Fruit fly (Drosophila melanogaster) whole organism, embryonic: ENCODE measurements around the gene L2HGDH.

Source experiments
- Bdp1 ChIP-seq: fragments of 200-800 bp; sonication (Bioruptor generic); optimal IDR thresholded peaks from 3 replicates; lab custom pipeline; 2016; ENCODE audit warnings: missing biosample characterization, missing genetic modification characterization
- CG10209 ChIP-seq: fragments of 200-800 bp; sonication (Bioruptor generic); optimal IDR thresholded peaks from 3 replicates; lab custom pipeline; 2017; ENCODE audit warnings: missing biosample characterization, mild to moderate bottlenecking, missing genetic modification characterization, missing genetic modification reagents
- CG10462 ChIP-seq: fragments of 200-800 bp; sonication (Bioruptor generic); optimal IDR thresholded peaks from 2 replicates; lab custom pipeline; 2016; ENCODE audit warnings: missing biosample characterization, missing genetic modification characterization
- CG12104 ChIP-seq: fragments of 200-800 bp; sonication (Bioruptor generic); optimal IDR thresholded peaks from 3 replicates; lab custom pipeline; 2016; ENCODE audit warnings: missing biosample characterization, missing genetic modification characterization
- CG14441 ChIP-seq: fragments of 200-800 bp; sonication (Bioruptor generic); IDR thresholded peaks from 2 replicates; pipeline ENCODE4 v1.3.6; 2022; ENCODE audit warnings: missing biosample characterization, missing genetic modification characterization
- CG17361 ChIP-seq: fragments of 200-800 bp; sonication (Bioruptor generic); IDR thresholded peaks from 3 replicates; pipeline ENCODE4 v1.3.6; 2022; ENCODE audit warnings: missing biosample characterization, missing genetic modification characterization
- CG18619 ChIP-seq: fragments of 200-800 bp; sonication (Bioruptor generic); optimal IDR thresholded peaks from 3 replicates; lab custom pipeline; 2017; ENCODE audit warnings: missing biosample characterization, mild to moderate bottlenecking, missing genetic modification characterization
- CG18764 ChIP-seq: fragments of 200-800 bp; sonication (Bioruptor generic); optimal IDR thresholded peaks from 3 replicates; lab custom pipeline; 2016; ENCODE audit warnings: missing biosample characterization, missing genetic modification characterization
- CG30403 ChIP-seq: fragments of 200-800 bp; sonication (Bioruptor generic); optimal IDR thresholded peaks from 3 replicates; lab custom pipeline; 2016; ENCODE audit warnings: missing biosample characterization, missing genetic modification characterization
- CG4328 ChIP-seq: fragments of 200-800 bp; sonication (Bioruptor generic); optimal IDR thresholded peaks from 3 replicates; lab custom pipeline; 2017; ENCODE audit warnings: missing biosample characterization, missing genetic modification reagents, missing genetic modification characterization
- CG4404 ChIP-seq: fragments of 200-800 bp; sonication (Bioruptor generic); IDR thresholded peaks from 2 replicates; pipeline ENCODE4 v1.3.6; 2022; ENCODE audit warnings: missing biosample characterization, missing genetic modification characterization
- CG4730 ChIP-seq: fragments of 200-800 bp; sonication (Bioruptor generic); IDR thresholded peaks from 2 replicates; pipeline ENCODE4 v1.3.6; 2022; ENCODE audit warnings: missing biosample characterization, missing genetic modification characterization
- CG6254 ChIP-seq: fragments of 200-800 bp; sonication (Bioruptor generic); optimal IDR thresholded peaks from 3 replicates; lab custom pipeline; 2017; ENCODE audit warnings: mild to moderate bottlenecking, missing biosample characterization, missing genetic modification reagents, missing genetic modification characterization
- CG6854 ChIP-seq: fragments of 200-800 bp; sonication (Bioruptor generic); optimal IDR thresholded peaks from 3 replicates; lab custom pipeline; 2017; ENCODE audit warnings: missing biosample characterization, mild to moderate bottlenecking, missing genetic modification characterization
- CG7786 ChIP-seq: fragments of 200-800 bp; sonication (Bioruptor generic); optimal IDR thresholded peaks from 2 replicates; lab custom pipeline; 2016; ENCODE audit warnings: missing biosample characterization, missing genetic modification characterization
- CG8924 ChIP-seq: fragments of 200-800 bp; optimal IDR thresholded peaks from 3 replicates; lab custom pipeline; 2019; ENCODE audit warnings: missing biosample characterization, mild to moderate bottlenecking, missing genetic modification characterization, moderate library complexity
- Chrac-16 ChIP-seq: fragments of 200-800 bp; sonication (Bioruptor generic); optimal IDR thresholded peaks from 3 replicates; lab custom pipeline; 2016; ENCODE audit warnings: missing biosample characterization, missing genetic modification characterization
- Dek ChIP-seq: fragments of 200-800 bp; sonication (Bioruptor generic); optimal IDR thresholded peaks from 3 replicates; lab custom pipeline; 2019; ENCODE audit warnings: missing biosample characterization, mild to moderate bottlenecking, missing genetic modification characterization, moderate library complexity
- Dll ChIP-seq: fragments of 200-800 bp; sonication (Bioruptor generic); IDR thresholded peaks from 4 replicates; pipeline ENCODE4 v1.3.6; 2022; ENCODE audit warnings: missing biosample characterization, missing genetic modification characterization; ENCODE audit not compliant: partially characterized antibody
- E2f1 ChIP-seq: fragments of 200-800 bp; sonication (Bioruptor generic); IDR thresholded peaks from 2 replicates; pipeline ENCODE4 v1.3.6; 2022; ENCODE audit warnings: missing biosample characterization, missing genetic modification characterization
- Eip74EF ChIP-seq, 2 experiments: fragments of 200-800 bp in 1 of 2; fragments of >200 bp in 1 of 2; sonication (Bioruptor generic) in 1 of 2; optimal IDR thresholded peaks; 2 replicates each; lab custom pipeline; 2017 to 2019; ENCODE audit warnings: missing biosample characterization in 2 of 2, missing genetic modification characterization in 2 of 2, mild to moderate bottlenecking in 1 of 2, moderate library complexity in 1 of 2
- HLH54F ChIP-seq: fragments of 200-800 bp; sonication (Bioruptor generic); optimal IDR thresholded peaks from 3 replicates; lab custom pipeline; 2016; ENCODE audit warnings: missing biosample characterization, missing genetic modification characterization
- HLHmδ ChIP-seq: fragments of 200-800 bp; sonication (Bioruptor generic); optimal IDR thresholded peaks from 2 replicates; lab custom pipeline; 2018; ENCODE audit warnings: missing biosample characterization, mild to moderate bottlenecking, missing genetic modification characterization, moderate library complexity
- Meics ChIP-seq: fragments of 200-800 bp; sonication (Bioruptor generic); optimal IDR thresholded peaks from 2 replicates; lab custom pipeline; 2017; ENCODE audit warnings: missing biosample characterization, mild to moderate bottlenecking, missing genetic modification characterization
- PHDP ChIP-seq: fragments of 200-800 bp; sonication (Bioruptor generic); optimal IDR thresholded peaks from 3 replicates; lab custom pipeline; 2018; ENCODE audit warnings: missing biosample characterization, mild to moderate bottlenecking, missing genetic modification characterization, moderate library complexity
- Spps ChIP-seq: fragments of 200-800 bp; sonication (Bioruptor generic); optimal IDR thresholded peaks from 2 replicates; lab custom pipeline; 2018; ENCODE audit warnings: missing biosample characterization, mild to moderate bottlenecking, missing genetic modification characterization
- Sry-δ ChIP-seq: fragments of 200-800 bp; sonication (Bioruptor generic); optimal IDR thresholded peaks from 2 replicates; lab custom pipeline; 2016; ENCODE audit warnings: missing biosample characterization, missing genetic modification characterization
- Ssrp ChIP-seq: fragments of 200-800 bp; sonication (Bioruptor generic); optimal IDR thresholded peaks from 2 replicates; lab custom pipeline; 2018; ENCODE audit warnings: missing biosample characterization, mild to moderate bottlenecking, missing genetic modification characterization, moderate library complexity
- Trl ChIP-seq, 3 experiments: fragments of >200 bp in 2 of 3; fragments of 200-800 bp in 1 of 3; sonication (Bioruptor generic) in 1 of 3; optimal IDR thresholded peaks; 2 replicates in 1 of 3; 3 replicates in 2 of 3; lab custom pipeline; 2016 to 2017; ENCODE audit warnings: missing biosample characterization in 1 of 3, missing genetic modification characterization in 1 of 3
- ato ChIP-seq: fragments of 200-800 bp; sonication (Bioruptor generic); IDR thresholded peaks from 2 replicates; pipeline ENCODE4 v1.3.6; 2022; ENCODE audit warnings: missing biosample characterization, missing genetic modification characterization; ENCODE audit not compliant: partially characterized antibody
- danr ChIP-seq: fragments of 200-800 bp; sonication (Bioruptor generic); IDR thresholded peaks from 2 replicates; pipeline ENCODE4 v1.3.6; 2022; ENCODE audit warnings: missing biosample characterization, missing genetic modification characterization
- grau ChIP-seq: fragments of 200-800 bp; optimal IDR thresholded peaks from 3 replicates; lab custom pipeline; 2019; ENCODE audit warnings: missing biosample characterization, mild to moderate bottlenecking, missing genetic modification characterization, moderate library complexity
- ind ChIP-seq: fragments of 200-800 bp; sonication (Bioruptor generic); optimal IDR thresholded peaks from 3 replicates; lab custom pipeline; 2016; ENCODE audit warnings: missing biosample characterization, missing genetic modification characterization
- kah ChIP-seq: fragments of 200-800 bp; sonication (Bioruptor generic); optimal IDR thresholded peaks from 2 replicates; lab custom pipeline; 2018; ENCODE audit warnings: missing biosample characterization, mild to moderate bottlenecking, missing genetic modification characterization
- nerfin-1 ChIP-seq: fragments of 200-800 bp; sonication (Bioruptor generic); optimal IDR thresholded peaks from 3 replicates; lab custom pipeline; 2019; ENCODE audit warnings: missing biosample characterization, mild to moderate bottlenecking, missing genetic modification characterization, moderate library complexity
- nom ChIP-seq: fragments of 200-800 bp; sonication (Bioruptor generic); optimal IDR thresholded peaks from 2 replicates; lab custom pipeline; 2017; ENCODE audit warnings: missing biosample characterization, missing genetic modification characterization, mild to moderate bottlenecking, moderate library complexity, missing genetic modification reagents
- otp ChIP-seq: fragments of 200-800 bp; sonication (Bioruptor generic); IDR thresholded peaks from 3 replicates; pipeline ENCODE4, ENCODE4 v1.3.6; 2022; ENCODE audit warnings: missing biosample characterization, missing genetic modification characterization
- pfk ChIP-seq: fragments of 200-800 bp; sonication (Bioruptor generic); optimal IDR thresholded peaks from 2 replicates; lab custom pipeline; 2018; ENCODE audit warnings: missing biosample characterization, mild to moderate bottlenecking, missing genetic modification characterization, moderate library complexity
- pita ChIP-seq: fragments of 200-800 bp; sonication (Bioruptor generic); optimal IDR thresholded peaks from 2 replicates; lab custom pipeline; 2017; ENCODE audit warnings: missing biosample characterization, mild to moderate bottlenecking, missing genetic modification characterization
- ro ChIP-seq: fragments of 200-800 bp; sonication (Bioruptor generic); IDR thresholded peaks from 2 replicates; pipeline ENCODE4 v1.3.6; 2022; ENCODE audit warnings: missing biosample characterization, missing genetic modification characterization
- sc ChIP-seq, 3 experiments: fragments of >200 bp in 2 of 3; fragments of 200-800 bp in 1 of 3; sonication (Bioruptor generic) in 1 of 3; optimal IDR thresholded peaks; 2 replicates in 2 of 3; 3 replicates in 1 of 3; lab custom pipeline; 2017; ENCODE audit warnings: mild to moderate bottlenecking in 1 of 3, missing biosample characterization in 1 of 3, missing genetic modification characterization in 1 of 3, missing genetic modification reagents in 1 of 3
- schlank ChIP-seq: fragments of 200-800 bp; sonication (Bioruptor generic); optimal IDR thresholded peaks from 2 replicates; lab custom pipeline; 2018; ENCODE audit warnings: missing biosample characterization, mild to moderate bottlenecking, missing genetic modification characterization
- sob ChIP-seq: fragments of 200-800 bp; sonication (Bioruptor generic); IDR thresholded peaks from 2 replicates; pipeline ENCODE4 v1.3.6; 2022; ENCODE audit warnings: missing biosample characterization, missing genetic modification characterization
- tin ChIP-seq: fragments of 200-800 bp; sonication (Bioruptor generic); optimal IDR thresholded peaks from 3 replicates; lab custom pipeline; 2016; ENCODE audit warnings: missing biosample characterization, missing genetic modification characterization
- tna ChIP-seq: fragments of 200-800 bp; sonication (Bioruptor generic); IDR thresholded peaks from 2 replicates; pipeline ENCODE4 v1.3.6; 2022; ENCODE audit warnings: missing biosample characterization, missing genetic modification characterization; ENCODE audit not compliant: partially characterized antibody
- tx ChIP-seq: fragments of 200-800 bp; sonication (Bioruptor generic); optimal IDR thresholded peaks from 2 replicates; lab custom pipeline; 2016; ENCODE audit warnings: missing biosample characterization, missing genetic modification characterization
- wor ChIP-seq: fragments of 200-800 bp; sonication (Bioruptor generic); IDR thresholded peaks from 2 replicates; pipeline ENCODE4 v1.3.6; 2022; ENCODE audit warnings: missing biosample characterization, missing genetic modification characterization

Gene L2HGDH

DNA sequence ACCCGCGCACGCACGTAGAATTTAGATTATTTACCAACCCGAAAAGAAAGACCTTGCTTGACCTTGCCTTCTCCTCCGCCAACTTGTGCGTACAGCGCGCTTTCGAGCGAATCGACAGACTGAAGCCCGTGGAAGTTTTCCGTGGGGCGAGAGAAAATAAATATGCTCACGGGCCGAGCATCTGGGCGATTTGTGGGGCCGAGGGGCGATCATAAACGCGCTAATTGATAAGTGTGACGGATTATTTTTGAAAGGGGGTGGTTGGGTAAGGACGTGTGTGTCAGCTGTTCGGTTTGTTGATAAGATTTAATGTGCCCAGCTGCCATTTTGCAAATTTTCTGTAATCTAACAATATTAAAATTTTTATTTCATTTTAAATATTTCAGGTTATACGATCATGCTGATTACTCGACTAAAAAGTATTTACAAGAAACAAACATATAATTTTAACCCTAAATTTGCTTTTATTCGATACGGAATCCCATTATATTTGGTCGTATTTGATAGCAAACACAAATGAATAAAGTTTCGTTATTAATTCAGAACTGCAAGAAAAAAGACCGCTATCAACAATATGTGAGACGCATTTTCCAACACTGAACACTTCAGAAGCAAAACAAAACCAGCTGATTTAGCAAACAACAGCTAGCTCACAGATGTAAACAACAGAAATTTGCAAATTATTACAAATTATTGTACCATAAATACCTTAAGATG, at the start of gene L2HGDH, which contains the start of gene CG10431 (continued):
- TF ChIP-seq CG18764 (no peak), CG4404 (GFP tag; lab: Robert Waterston, UW) (no peak), CG10462 (GFP tag; lab: Kevin White, UChicago) (peak; percentile 31), ato (GFP tag; lab: Robert Waterston, UW) (no peak), tin (GFP tag; lab: Kevin White, UChicago) (peak; percentile 69), CG4730 (no peak), grau (tag; lab: Kevin White, UChicago) (peak; percentile 67), CG14441 (GFP tag; lab: Robert Waterston, UW) (peak; percentile 40; the same call in 1 of the 2 replicates), pfk (GFP tag; lab: Kevin White, UChicago) (peak; percentile 52), Chrac-16 (GFP tag; lab: Kevin White, UChicago) (peak; percentile 60), CG6854 (no peak), E2f1 (no peak), danr (GFP tag; lab: Robert Waterston, UW) (0 out of 2 replicates have a peak, but pooled peaks have one; percentile 20), CG30403 (GFP tag; lab: Kevin White, UChicago) (peak; percentile 80), Dek (tag; lab: Kevin White, UChicago) (peak; percentile 28), pita (GFP tag; lab: Kevin White, UChicago) (no peak), nom (GFP tag; lab: Kevin White, UChicago) (peak; percentile 30), sc (optimal IDR thresholded peaks at IDR 0.05; lab: Kevin White, UChicago) (no peak), sc (GFP tag; optimal IDR thresholded peaks at IDR 0.05; lab: Kevin White, UChicago) (peak; percentile 4), tx (GFP tag; lab: Kevin White, UChicago) (peak; percentile 1), PHDP (tag; lab: Kevin White, UChicago) (peak; percentile 62), wor (GFP tag; lab: Robert Waterston, UW) (no peak), tna (GFP tag; lab: Robert Waterston, UW) (no peak), CG18619 (GFP tag; lab: Kevin White, UChicago) (peak; percentile 10), HLHmδ (no peak), otp (peak; percentile 89), Eip74EF (GFP tag; optimal IDR thresholded peaks at IDR 0.05; lab: Kevin White, UChicago) (peak in 1 of 2 experiments; percentile 3), CG17361 (GFP tag; lab: Robert Waterston, UW) (peak; percentile 79), HLH54F (GFP tag; lab: Kevin White, UChicago) (peak; percentile 28), CG8924 (tag; lab: Kevin White, UChicago) (peak; percentile 85), CG7786 (GFP tag; lab: Kevin White, UChicago) (peak; percentile 14), CG4328 (peak; percentile 56), CG6254 (GFP tag; lab: Kevin White, UChicago) (peak; percentile 34), Sry-δ (GFP tag; lab: Kevin White, UChicago) (peak; percentile 35), ro (no peak), Meics (GFP tag; lab: Kevin White, UChicago) (peak; percentile 72), Trl (optimal IDR thresholded peaks at IDR 0.05; lab: Kevin White, UChicago) (peak in 1 of 2 experiments; percentile 48), Trl (GFP tag; optimal IDR thresholded peaks at IDR 0.05; lab: Kevin White, UChicago) (peak; percentile 48), Spps (peak; percentile 23), schlank (tag; lab: Kevin White, UChicago) (no peak), Ssrp (peak; percentile 47), CG10209 (GFP tag; lab: Kevin White, UChicago) (peak; percentile 30), CG12104 (GFP tag; lab: Kevin White, UChicago) (peak; percentile 72), sob (GFP tag; lab: Robert Waterston, UW) (0 out of 2 replicates have a peak, but pooled peaks have one; percentile 7), ind (peak; percentile 67), Bdp1 (GFP tag; lab: Kevin White, UChicago) (peak; percentile 46), nerfin-1 (peak; percentile 45), Dll (GFP tag; lab: Robert Waterston, UW) (peak; percentile 38; the same call in 1 of the 4 replicates), kah (GFP tag; lab: Kevin White, UChicago) (peak; percentile 11)
